Worm (Caenorhabditis elegans): ENCODE data around the gene F58E6.8.
A peak's percentile ranks its signal among the peaks of the same experiment; 100 is the strongest.

Gene F58E6.8

DNA sequence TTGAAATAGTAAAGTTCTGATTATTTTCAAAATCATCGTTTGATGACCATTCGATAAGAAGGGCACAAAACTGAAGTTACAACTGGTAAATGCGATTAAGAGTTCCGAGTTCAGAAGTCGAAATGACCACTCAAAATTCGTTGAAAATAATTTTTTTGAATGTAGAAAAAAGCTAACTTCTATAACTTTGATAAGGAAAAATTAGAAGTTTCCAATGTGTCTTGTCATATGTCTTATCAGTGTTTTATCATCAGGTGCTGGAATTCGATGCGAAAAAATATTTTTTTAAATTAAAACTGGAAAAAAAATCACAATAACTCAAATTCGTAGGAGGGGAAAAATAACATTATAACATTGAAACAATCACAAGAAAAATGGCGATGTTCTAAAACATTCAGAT lies 29.9 kb downstream of the F58E6.8 start:
- TF ChIP-seq lim-6 (tag; optimal IDR thresholded peaks at IDR 0.05) (no peak), unc-55 (GFP tag; optimal IDR thresholded peaks at IDR 0.05) (no peak), dmd-4 (tag; optimal IDR thresholded peaks at IDR 0.05; ENCODE audit: borderline replicate concordance) (no peak), ceh-22 (tag; optimal IDR thresholded peaks at IDR 0.05) (no peak), T23F11.4 (GFP tag; optimal IDR thresholded peaks at IDR 0.05) (no peak), ama-1 (optimal IDR thresholded peaks at IDR 0.05) (no peak), K09A11.1 (tag; optimal IDR thresholded peaks at IDR 0.05; ENCODE audit: insufficient read depth) (no peak), eyg-1 (tag; optimal IDR thresholded peaks at IDR 0.05) (no peak), F13H6.1 (tag; optimal IDR thresholded peaks at IDR 0.05) (no peak), pax-1 (tag; optimal IDR thresholded peaks at IDR 0.05) (no peak), ceh-45 (GFP tag; IDR thresholded peaks at IDR 0.05) (no peak), hlh-30 (tag; optimal IDR thresholded peaks at IDR 0.05; ENCODE audit: insufficient read depth) (no peak), sox-4 (tag; optimal IDR thresholded peaks at IDR 0.05) (no peak), ceh-34 (tag; optimal IDR thresholded peaks at IDR 0.05) (no peak), npax-4 (tag; optimal IDR thresholded peaks at IDR 0.05) (no peak), ceh-14 (tag; optimal IDR thresholded peaks at IDR 0.05) (no peak)

DNA sequence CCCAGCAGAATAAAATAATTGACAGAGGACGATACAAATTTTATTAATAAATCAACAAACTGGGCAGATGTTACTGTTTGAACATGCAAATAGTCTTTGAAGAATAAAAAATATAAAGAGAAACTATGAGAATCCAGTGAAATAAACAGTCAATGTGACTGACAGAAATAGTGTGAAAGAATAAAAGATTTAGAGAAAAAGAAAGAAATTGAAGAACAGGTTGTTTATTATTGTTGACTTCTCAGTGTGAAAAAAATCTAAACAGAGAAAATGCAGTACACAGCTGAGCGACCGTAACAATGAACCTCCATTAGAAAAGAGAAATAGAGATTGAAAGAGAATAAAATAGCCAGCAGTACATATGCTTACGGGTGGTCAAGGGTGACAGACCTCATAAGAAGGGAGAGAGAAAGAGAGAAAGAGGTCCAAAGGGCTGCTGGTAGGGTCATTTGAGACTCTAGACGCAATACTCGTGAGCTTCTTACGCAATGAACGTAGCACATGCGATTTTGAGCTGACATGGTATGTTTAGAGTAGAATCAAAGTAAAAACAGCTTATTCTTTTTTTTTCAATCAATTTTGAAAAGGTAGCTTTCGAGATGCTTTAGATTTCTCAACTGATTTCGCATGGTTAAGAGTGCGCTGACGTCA lies 31.5 kb downstream of the F58E6.8 start, which contains the start of gene slcr-46.3:
Gene slcr-46.3 (minus strand): TSS at position 86 of the 651 bp plus-strand sequence.
- no peak for TF ChIP-seq che-1 (tag; optimal IDR thresholded peaks at IDR 0.05)
- TF ChIP-seq fkh-10 (GFP tag; optimal IDR thresholded peaks at IDR 0.05), result no peak
- TF ChIP-seq mec-3 (tag; optimal IDR thresholded peaks at IDR 0.05; ENCODE audit: borderline replicate concordance), result no peak
- TF ChIP-seq hlh-15 (tag; optimal IDR thresholded peaks at IDR 0.05), result no peak
- no peak for TF ChIP-seq pqm-1 (tag; optimal IDR thresholded peaks at IDR 0.05)
- no peak for TF ChIP-seq ceh-6 (GFP tag; optimal IDR thresholded peaks at IDR 0.05)
- no peak for TF ChIP-seq ceh-14 (tag; optimal IDR thresholded peaks at IDR 0.05)
- TF ChIP-seq tbx-2 (tag; optimal IDR thresholded peaks at IDR 0.05), result peak; percentile 12
- TF ChIP-seq lin-11 (tag; optimal IDR thresholded peaks at IDR 0.05), result no peak
- no peak for TF ChIP-seq gmeb-2 (tag; optimal IDR thresholded peaks at IDR 0.05)
- no peak for TF ChIP-seq sox-2 (GFP tag; IDR thresholded peaks at IDR 0.05)
- no peak for TF ChIP-seq pag-3 (tag; optimal IDR thresholded peaks at IDR 0.05; ENCODE audit: borderline replicate concordance)
- no peak for TF ChIP-seq ceh-18 (tag; optimal IDR thresholded peaks at IDR 0.05)
- no peak for TF ChIP-seq ttx-3 (tag; optimal IDR thresholded peaks at IDR 0.05)
- no peak for TF ChIP-seq dmd-4 (tag; optimal IDR thresholded peaks at IDR 0.05; ENCODE audit: borderline replicate concordance)
- peak; percentile 13 for TF ChIP-seq nfya-1 (tag; optimal IDR thresholded peaks at IDR 0.05)
- no peak for TF ChIP-seq madf-2 (tag; optimal IDR thresholded peaks at IDR 0.05)
- TF ChIP-seq eyg-1 (tag; optimal IDR thresholded peaks at IDR 0.05), result no peak
- TF ChIP-seq ahr-1 (tag; optimal IDR thresholded peaks at IDR 0.05), result no peak
- no peak for TF ChIP-seq dve-1 (tag; optimal IDR thresholded peaks at IDR 0.05)
- TF ChIP-seq hlh-6 (tag; optimal IDR thresholded peaks at IDR 0.05), result no peak
- TF ChIP-seq ref-2 (tag; optimal IDR thresholded peaks at IDR 0.05), result peak; percentile 36
- no peak for TF ChIP-seq F13H6.1 (tag; optimal IDR thresholded peaks at IDR 0.05)
- TF ChIP-seq ceh-34 (tag; optimal IDR thresholded peaks at IDR 0.05), result peak; percentile 50
- no peak for TF ChIP-seq nhr-232 (tag; optimal IDR thresholded peaks at IDR 0.05)
- TF ChIP-seq ceh-19 (GFP tag; optimal IDR thresholded peaks at IDR 0.05), result no peak
- TF ChIP-seq ceh-48 (tag; optimal IDR thresholded peaks at IDR 0.05), result no peak
- no peak for TF ChIP-seq ceh-45 (GFP tag; IDR thresholded peaks at IDR 0.05)
- TF ChIP-seq rnt-1 (tag; optimal IDR thresholded peaks at IDR 0.05), result no peak
- TF ChIP-seq hlh-30 (tag; optimal IDR thresholded peaks at IDR 0.05; ENCODE audit: insufficient read depth), result peak; percentile 27
- TF ChIP-seq C38D4.7 (GFP tag; optimal IDR thresholded peaks at IDR 0.05), result no peak
- TF ChIP-seq pat-9 (tag; optimal IDR thresholded peaks at IDR 0.05), result no peak
- no peak for TF ChIP-seq odd-2 (tag; optimal IDR thresholded peaks at IDR 0.05)
- no peak for TF ChIP-seq ceh-9 (tag; optimal IDR thresholded peaks at IDR 0.05)
- no peak for TF ChIP-seq ceh-22 (tag; optimal IDR thresholded peaks at IDR 0.05)
- peak; percentile 77 for TF ChIP-seq pax-1 (tag; optimal IDR thresholded peaks at IDR 0.05)
- no peak for TF ChIP-seq pha-4 (tag; optimal IDR thresholded peaks at IDR 0.05)
- no peak for TF ChIP-seq pros-1 (tag; optimal IDR thresholded peaks at IDR 0.05)

All from whole organism, late embryonic.